Fruit fly (Drosophila melanogaster) Kc167 (cell line): ENCODE measurements around the gene Hexo2.

Source experiments
- Sin3A ChIP-seq: fragments of >200 bp; optimal IDR thresholded peaks from 2 replicates; lab custom pipeline; 2018; ENCODE audit warnings: missing external identifiers
- insv ChIP-seq: fragments of >200 bp; optimal IDR thresholded peaks from 3 replicates; lab custom pipeline; 2018; ENCODE audit warnings: missing external identifiers
- psq ChIP-seq: fragments of >200 bp; optimal IDR thresholded peaks from 2 replicates; lab custom pipeline; 2017; ENCODE audit warnings: missing external identifiers

DNA sequence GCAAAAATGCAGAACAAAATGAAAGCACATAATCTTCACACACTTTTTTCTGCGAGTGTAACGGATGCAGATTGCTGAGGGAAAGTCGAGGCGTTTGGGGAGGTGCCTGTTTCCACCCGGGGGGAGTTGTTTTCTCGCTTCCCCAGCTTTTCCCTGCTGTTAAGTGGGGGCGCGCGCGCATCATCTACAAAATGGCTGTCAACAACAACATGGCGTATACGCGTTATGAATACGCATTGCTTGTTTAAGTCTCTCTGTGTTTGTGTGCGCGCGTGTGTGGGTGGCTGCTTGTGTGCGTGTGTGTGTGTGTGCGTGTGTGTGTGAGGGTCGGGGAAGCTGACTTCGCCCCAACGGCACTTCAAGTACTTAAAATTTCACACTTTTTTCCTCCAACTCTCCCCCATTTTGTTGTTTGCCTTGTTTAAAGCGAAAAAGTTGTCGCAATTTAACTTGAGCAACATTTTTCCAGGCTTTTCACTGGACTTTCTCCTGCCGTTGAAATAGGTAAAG, 34.1 kb downstream of the Hexo2 start:
- TF ChIP-seq Sin3A (no peak), insv (lab: Kevin White, UChicago) (no peak), psq (lab: Kevin White, UChicago) (no peak)
